Worm (Caenorhabditis elegans) whole organism, late embryonic: Measurements from ENCODE around the gene srp-2.

ENCODE experiments used
- T23F11.4 ChIP-seq: fragments of 200-800 bp; sonication (Bioruptor generic); optimal IDR thresholded peaks from 2 replicates; lab custom pipeline; 2018; ENCODE audit warnings: mild to moderate bottlenecking, missing genetic modification characterization, missing compliant biosample characterization
- ahr-1 ChIP-seq: sonication (generic microtip); optimal IDR thresholded peaks from 2 replicates; lab custom pipeline; 2016; ENCODE audit warnings: missing genetic modification characterization, missing compliant biosample characterization
- ama-1 ChIP-seq: fragments of 150-350 bp; optimal IDR thresholded peaks from 2 replicates; lab custom pipeline; 2014
- dve-1 ChIP-seq: sonication (generic microtip); optimal IDR thresholded peaks from 2 replicates; lab custom pipeline; 2017; ENCODE audit warnings: antibody characterized with exemption, mild to moderate bottlenecking, missing genetic modification characterization, missing compliant biosample characterization
- elt-2 ChIP-seq: sonication (generic microtip); optimal IDR thresholded peaks from 2 replicates; lab custom pipeline; 2016; ENCODE audit warnings: missing genetic modification reagents, missing genetic modification characterization, missing compliant biosample characterization
- nhr-11 ChIP-seq: fragments of 150-350 bp; optimal IDR thresholded peaks from 2 replicates; lab custom pipeline; 2014; ENCODE audit warnings: missing biosample characterization, missing genetic modification characterization
- rnt-1 ChIP-seq: sonication (generic microtip); optimal IDR thresholded peaks from 2 replicates; lab custom pipeline; 2016; ENCODE audit warnings: missing genetic modification characterization, missing compliant biosample characterization
- sox-2 ChIP-seq: fragments of 200-800 bp; sonication (Bioruptor generic); IDR thresholded peaks from 2 replicates; pipeline ENCODE4 v1.3.6; 2022; ENCODE audit warnings: missing genetic modification reagents, missing genetic modification characterization, missing compliant biosample characterization
- sox-4 ChIP-seq: sonication (generic microtip); optimal IDR thresholded peaks from 2 replicates; lab custom pipeline; 2017; ENCODE audit warnings: mild to moderate bottlenecking, missing genetic modification characterization, inconsistent platforms, missing compliant biosample characterization

DNA sequence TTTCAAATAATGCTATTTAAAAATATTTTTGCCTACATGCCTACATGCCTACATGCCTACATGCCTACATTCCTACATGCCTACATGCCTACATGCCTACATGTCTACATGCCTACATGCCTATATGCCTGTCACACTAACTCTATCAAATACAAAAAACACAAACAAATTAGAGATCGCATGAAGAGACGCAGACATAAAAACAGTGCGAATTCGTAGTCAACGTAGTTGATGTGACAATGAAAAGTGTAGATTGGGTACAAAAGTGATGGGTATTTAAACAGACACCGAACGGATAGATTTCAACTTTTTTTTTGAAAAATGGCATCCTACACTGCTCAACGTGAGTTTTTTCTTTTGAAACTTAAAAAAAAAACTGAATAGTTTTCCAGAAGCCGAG lies 14.8 kb downstream of the srp-2 start, which contains the start of gene R09E12.9:
- TF ChIP-seq rnt-1 (no peak), ama-1 (no peak), elt-2 (tag; lab: Kevin White, UChicago) (no peak), T23F11.4 (GFP tag; lab: Kevin White, UChicago) (no peak), sox-4 (tag; lab: Kevin White, UChicago) (no peak), ahr-1 (tag; lab: Kevin White, UChicago) (no peak), dve-1 (no peak), sox-2 (GFP tag; lab: Robert Waterston, UW) (no peak), nhr-11 (tag; lab: Kevin White, UChicago) (no peak)
